Worm (Caenorhabditis elegans): ENCODE measurements around the gene C27D9.2.

The C27D9.2 gene

DNA sequence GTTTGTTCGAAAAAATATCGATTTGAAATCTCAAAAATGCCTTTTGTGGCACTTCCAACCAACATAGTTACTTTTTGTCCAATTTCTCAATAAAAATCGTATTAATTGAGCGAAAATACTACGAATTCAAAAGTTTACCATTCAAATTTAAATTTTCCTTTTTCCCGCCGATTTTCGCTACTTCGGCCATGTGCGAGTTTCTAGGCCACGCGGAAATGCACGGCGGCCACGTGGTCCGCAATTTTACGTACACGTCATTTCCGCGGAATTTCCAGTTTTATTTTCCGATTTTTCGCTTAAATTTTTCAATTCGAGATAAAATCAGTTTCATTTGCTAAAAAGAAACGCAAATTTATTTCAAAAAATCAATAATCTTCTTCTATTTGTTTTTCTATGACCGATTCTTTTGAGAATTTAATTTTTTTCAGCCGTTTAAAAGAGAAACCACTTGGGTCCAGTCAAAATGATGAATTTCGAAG is 16.6 kb downstream of the C27D9.2 start, which contains the start of gene eas-1:
TSS of gene eas-1 (plus strand) at position 429 of the 479 bp plus-strand sequence.
- TF ChIP-seq ets-4 (tag; optimal IDR thresholded peaks at IDR 0.05) (peak; percentile 86), zip-5 (tag; optimal IDR thresholded peaks at IDR 0.05) (peak; percentile 74), fkh-10 (GFP tag; optimal IDR thresholded peaks at IDR 0.05) (no peak), nfya-1 (tag; optimal IDR thresholded peaks at IDR 0.05) (peak; percentile 48), unc-3 (GFP tag; conservative IDR thresholded peaks at IDR 0.05) (no peak), unc-3 (tag; optimal IDR thresholded peaks at IDR 0.05) (peak; percentile 21), pag-3 (tag; optimal IDR thresholded peaks at IDR 0.05; ENCODE audit: borderline replicate concordance) (no peak), unc-86 (tag; optimal IDR thresholded peaks at IDR 0.05) (peak; percentile 5), ceh-18 (tag; optimal IDR thresholded peaks at IDR 0.05) (peak; percentile 17), lim-6 (tag; optimal IDR thresholded peaks at IDR 0.05) (peak; percentile 59), eyg-1 (tag; optimal IDR thresholded peaks at IDR 0.05) (peak; percentile 64), ceh-2 (tag; optimal IDR thresholded peaks at IDR 0.05) (peak; percentile 89), npax-4 (tag; optimal IDR thresholded peaks at IDR 0.05) (no peak), Y22D7AL.16 (tag; optimal IDR thresholded peaks at IDR 0.05) (no peak), ama-1 (optimal IDR thresholded peaks at IDR 0.05) (no peak), sox-2 (GFP tag; IDR thresholded peaks at IDR 0.05) (no peak), nhr-232 (tag; optimal IDR thresholded peaks at IDR 0.05) (no peak), unc-42 (tag; optimal IDR thresholded peaks at IDR 0.05) (peak; percentile 50), T23F11.4 (GFP tag; optimal IDR thresholded peaks at IDR 0.05) (no peak), ref-2 (tag; optimal IDR thresholded peaks at IDR 0.05) (peak; percentile 86), fkh-6 (tag; optimal IDR thresholded peaks at IDR 0.05) (peak; percentile 34), ceh-34 (tag; optimal IDR thresholded peaks at IDR 0.05) (peak; percentile 24), tbx-2 (tag; optimal IDR thresholded peaks at IDR 0.05) (peak; percentile 89), ttx-3 (tag; optimal IDR thresholded peaks at IDR 0.05) (peak; percentile 9), F13H6.1 (tag; optimal IDR thresholded peaks at IDR 0.05) (peak; percentile 54), pros-1 (tag; optimal IDR thresholded peaks at IDR 0.05) (no peak), pax-1 (tag; optimal IDR thresholded peaks at IDR 0.05) (peak; percentile 8), sdc-2 (tag; optimal IDR thresholded peaks at IDR 0.05) (peak; percentile 1), unc-55 (GFP tag; optimal IDR thresholded peaks at IDR 0.05) (peak; percentile 30), hlh-15 (tag; optimal IDR thresholded peaks at IDR 0.05) (peak; percentile 13), pqm-1 (tag; optimal IDR thresholded peaks at IDR 0.05) (peak; percentile 46), ceh-31 (tag; optimal IDR thresholded peaks at IDR 0.05) (peak; percentile 96), tbx-7 (tag; optimal IDR thresholded peaks at IDR 0.05) (peak; percentile 93), fax-1 (tag; optimal IDR thresholded peaks at IDR 0.05) (no peak), madf-2 (tag; optimal IDR thresholded peaks at IDR 0.05) (peak; percentile 19), ceh-9 (tag; optimal IDR thresholded peaks at IDR 0.05) (no peak), elt-4 (tag; optimal IDR thresholded peaks at IDR 0.05) (no peak), C08G9.2 (tag; optimal IDR thresholded peaks at IDR 0.05) (peak; percentile 98), hlh-8 (tag; optimal IDR thresholded peaks at IDR 0.05) (peak; percentile 88), che-1 (tag; optimal IDR thresholded peaks at IDR 0.05) (no peak), hlh-30 (tag; optimal IDR thresholded peaks at IDR 0.05; ENCODE audit: insufficient read depth) (peak; percentile 83), mec-3 (tag; optimal IDR thresholded peaks at IDR 0.05; ENCODE audit: borderline replicate concordance) (peak; percentile 77), sox-4 (tag; optimal IDR thresholded peaks at IDR 0.05) (no peak), ceh-6 (GFP tag; optimal IDR thresholded peaks at IDR 0.05) (peak; percentile 34), K09A11.1 (tag; optimal IDR thresholded peaks at IDR 0.05; ENCODE audit: insufficient read depth) (no peak), ceh-14 (tag; optimal IDR thresholded peaks at IDR 0.05) (peak; percentile 65), rnt-1 (tag; optimal IDR thresholded peaks at IDR 0.05) (peak; percentile 91), pha-2 (tag; optimal IDR thresholded peaks at IDR 0.05) (no peak), elt-2 (tag; optimal IDR thresholded peaks at IDR 0.05) (peak; percentile 92), pat-9 (tag; optimal IDR thresholded peaks at IDR 0.05) (no peak), hlh-6 (tag; optimal IDR thresholded peaks at IDR 0.05) (no peak)

Data from whole organism, late embryonic.